Fruit fly (Drosophila melanogaster) whole organism, embryonic: ENCODE measurements around the gene Parg.

Experiments used
- Adf1 ChIP-seq: fragments of 200-800 bp; sonication (Bioruptor generic); IDR thresholded peaks from 2 replicates; pipeline ENCODE4 v1.3.6; 2022; ENCODE audit warnings: missing biosample characterization, missing genetic modification characterization
- CG10321 ChIP-seq: fragments of 200-800 bp; sonication (Bioruptor generic); IDR thresholded peaks from 2 replicates; pipeline ENCODE4 v1.3.6; 2022; ENCODE audit warnings: missing biosample characterization, missing genetic modification characterization
- CG11085 ChIP-seq: fragments of 200-800 bp; sonication (Bioruptor generic); IDR thresholded peaks from 2 replicates; pipeline ENCODE4 v1.3.6; 2022; ENCODE audit warnings: missing biosample characterization, missing genetic modification characterization
- CG11398 ChIP-seq: fragments of 200-800 bp; sonication (Bioruptor generic); optimal IDR thresholded peaks from 2 replicates; lab custom pipeline; 2016; ENCODE audit warnings: missing biosample characterization, missing genetic modification characterization
- CG12071 ChIP-seq: fragments of 200-800 bp; sonication (Bioruptor generic); optimal IDR thresholded peaks from 3 replicates; lab custom pipeline; 2018; ENCODE audit warnings: missing biosample characterization, mild to moderate bottlenecking, missing genetic modification characterization
- CG13624 ChIP-seq: fragments of 200-800 bp; sonication (Bioruptor generic); optimal IDR thresholded peaks from 2 replicates; lab custom pipeline; 2016; ENCODE audit warnings: missing biosample characterization, missing genetic modification characterization
- CG18262 ChIP-seq: fragments of 200-800 bp; optimal IDR thresholded peaks from 3 replicates; lab custom pipeline; 2019; ENCODE audit warnings: missing biosample characterization, mild to moderate bottlenecking, missing genetic modification characterization, moderate library complexity
- CG2678 ChIP-seq: fragments of 200-800 bp; sonication (Bioruptor generic); optimal IDR thresholded peaks from 3 replicates; lab custom pipeline; 2019; ENCODE audit warnings: missing biosample characterization, mild to moderate bottlenecking, missing genetic modification characterization, moderate library complexity
- CG2889 ChIP-seq: fragments of 200-800 bp; sonication (Bioruptor generic); IDR thresholded peaks from 3 replicates; pipeline ENCODE4 v1.3.6; 2022; ENCODE audit warnings: missing biosample characterization, missing genetic modification characterization
- CG31441 ChIP-seq: fragments of 200-800 bp; sonication (Bioruptor generic); IDR thresholded peaks from 2 replicates; pipeline ENCODE4 v1.3.6; 2022; ENCODE audit warnings: missing biosample characterization, missing genetic modification characterization
- CG3163 ChIP-seq: fragments of 200-800 bp; sonication (Bioruptor generic); optimal IDR thresholded peaks from 3 replicates; lab custom pipeline; 2016; ENCODE audit warnings: missing biosample characterization, missing genetic modification characterization
- CG4707 ChIP-seq: fragments of 200-800 bp; sonication (Bioruptor generic); optimal IDR thresholded peaks from 2 replicates; lab custom pipeline; 2018; ENCODE audit warnings: missing biosample characterization, mild to moderate bottlenecking, missing genetic modification characterization, moderate library complexity
- CG7745 ChIP-seq: fragments of 200-800 bp; sonication (Bioruptor generic); optimal IDR thresholded peaks from 2 replicates; lab custom pipeline; 2018; ENCODE audit warnings: missing biosample characterization, mild to moderate bottlenecking, missing genetic modification characterization, moderate library complexity
- CG7987 ChIP-seq: fragments of 200-800 bp; sonication (Bioruptor generic); optimal IDR thresholded peaks from 2 replicates; lab custom pipeline; 2018; ENCODE audit warnings: missing biosample characterization, mild to moderate bottlenecking, missing genetic modification characterization, moderate library complexity
- Dek ChIP-seq: fragments of 200-800 bp; sonication (Bioruptor generic); optimal IDR thresholded peaks from 3 replicates; lab custom pipeline; 2019; ENCODE audit warnings: missing biosample characterization, mild to moderate bottlenecking, missing genetic modification characterization, moderate library complexity
- ERR ChIP-seq: fragments of 200-800 bp; sonication (Bioruptor generic); optimal IDR thresholded peaks from 2 replicates; lab custom pipeline; 2016; ENCODE audit warnings: missing biosample characterization, missing genetic modification characterization
- Ets65A ChIP-seq: fragments of 200-800 bp; sonication (Bioruptor generic); peaks from one replicate; lab custom pipeline; 2016; ENCODE audit warnings: missing biosample characterization, missing genetic modification characterization
- H2.0 ChIP-seq: fragments of 200-800 bp; sonication (Bioruptor generic); IDR thresholded peaks from 2 replicates; pipeline ENCODE4 v1.3.6; 2022; ENCODE audit warnings: missing biosample characterization, missing genetic modification characterization
- Hand ChIP-seq: fragments of 200-800 bp; sonication (Bioruptor generic); optimal IDR thresholded peaks from 2 replicates; lab custom pipeline; 2017; ENCODE audit warnings: mild to moderate bottlenecking, missing biosample characterization, missing genetic modification reagents, missing genetic modification characterization
- Hr3 ChIP-seq: fragments of 200-800 bp; sonication (Bioruptor generic); optimal IDR thresholded peaks from 3 replicates; lab custom pipeline; 2016; ENCODE audit warnings: missing biosample characterization, missing genetic modification characterization
- Med ChIP-seq: fragments of 200-800 bp; sonication (Bioruptor generic); peaks from one replicate; lab custom pipeline; 2016; ENCODE audit warnings: missing biosample characterization, missing genetic modification characterization, mild to moderate bottlenecking, inconsistent platforms, moderate library complexity
- Mes4 ChIP-seq: fragments of 200-800 bp; sonication (Bioruptor generic); optimal IDR thresholded peaks from 2 replicates; lab custom pipeline; 2016; ENCODE audit warnings: missing biosample characterization, missing genetic modification characterization
- Opbp ChIP-seq: fragments of 200-800 bp; sonication (Bioruptor generic); IDR thresholded peaks from 3 replicates; pipeline ENCODE4 v1.3.6; 2022; ENCODE audit warnings: missing biosample characterization, missing genetic modification characterization; ENCODE audit not compliant: partially characterized antibody
- Trl ChIP-seq, 3 experiments: fragments of >200 bp in 2 of 3; fragments of 200-800 bp in 1 of 3; sonication (Bioruptor generic) in 1 of 3; optimal IDR thresholded peaks; 2 replicates in 1 of 3; 3 replicates in 2 of 3; lab custom pipeline; 2016 to 2017; ENCODE audit warnings: missing biosample characterization in 1 of 3, missing genetic modification characterization in 1 of 3
- abd-A ChIP-seq: fragments of 200-800 bp; sonication (Bioruptor generic); optimal IDR thresholded peaks from 3 replicates; lab custom pipeline; 2019; ENCODE audit warnings: missing biosample characterization, mild to moderate bottlenecking, missing genetic modification characterization, moderate library complexity
- ac ChIP-seq: fragments of 200-800 bp; sonication (Bioruptor generic); optimal IDR thresholded peaks from 3 replicates; lab custom pipeline; 2017; ENCODE audit warnings: missing biosample characterization, mild to moderate bottlenecking, missing genetic modification characterization
- bab2 ChIP-seq: fragments of 200-800 bp; sonication (Bioruptor generic); optimal IDR thresholded peaks from 2 replicates; lab custom pipeline; 2016; ENCODE audit warnings: missing biosample characterization, missing genetic modification characterization
- cg ChIP-seq: fragments of 200-800 bp; sonication (Bioruptor generic); optimal IDR thresholded peaks from 3 replicates; lab custom pipeline; 2019; ENCODE audit warnings: missing biosample characterization, mild to moderate bottlenecking, missing genetic modification characterization, moderate library complexity
- chm ChIP-seq: fragments of 200-800 bp; sonication (Bioruptor generic); IDR thresholded peaks from 2 replicates; pipeline ENCODE4 v1.3.6; 2022; ENCODE audit warnings: missing biosample characterization, missing genetic modification characterization
- chn ChIP-seq: fragments of 200-800 bp; sonication (Bioruptor generic); optimal IDR thresholded peaks from 2 replicates; lab custom pipeline; 2016; ENCODE audit warnings: missing biosample characterization, missing genetic modification characterization
- ci ChIP-seq: fragments of 200-800 bp; sonication (Bioruptor generic); IDR thresholded peaks from 3 replicates; pipeline ENCODE4 v1.3.6; 2022; ENCODE audit warnings: missing biosample characterization, missing genetic modification characterization
- danr ChIP-seq: fragments of 200-800 bp; sonication (Bioruptor generic); IDR thresholded peaks from 2 replicates; pipeline ENCODE4 v1.3.6; 2022; ENCODE audit warnings: missing biosample characterization, missing genetic modification characterization
- dati ChIP-seq: fragments of 200-800 bp; sonication (Bioruptor generic); IDR thresholded peaks from 2 replicates; pipeline ENCODE4 v1.3.6; 2022; ENCODE audit warnings: missing biosample characterization, missing genetic modification characterization
- fd96Cb ChIP-seq: fragments of 200-800 bp; sonication (Bioruptor generic); optimal IDR thresholded peaks from 2 replicates; lab custom pipeline; 2018; ENCODE audit warnings: missing biosample characterization, mild to moderate bottlenecking, missing genetic modification characterization, moderate library complexity
- gcm2 ChIP-seq: fragments of 200-800 bp; sonication (Bioruptor generic); optimal IDR thresholded peaks from 2 replicates; lab custom pipeline; 2016; ENCODE audit warnings: missing biosample characterization, missing genetic modification characterization
- her ChIP-seq: fragments of 200-800 bp; sonication (Bioruptor generic); optimal IDR thresholded peaks from 2 replicates; lab custom pipeline; 2016; ENCODE audit warnings: missing biosample characterization, missing genetic modification characterization
- inv ChIP-seq: fragments of 200-800 bp; sonication (Bioruptor generic); IDR thresholded peaks from 2 replicates; pipeline ENCODE4 v1.3.6; 2022; ENCODE audit warnings: missing biosample characterization, missing genetic modification characterization; ENCODE audit not compliant: partially characterized antibody
- kni ChIP-seq: fragments of 200-800 bp; sonication (Bioruptor generic); optimal IDR thresholded peaks from 3 replicates; lab custom pipeline; 2017; ENCODE audit warnings: mild to moderate bottlenecking, missing biosample characterization, missing genetic modification reagents, missing genetic modification characterization
- lov ChIP-seq, 2 experiments: fragments of 200-800 bp in 1 of 2; fragments of >200 bp in 1 of 2; sonication (Bioruptor generic) in 1 of 2; IDR thresholded peaks in 1 of 2; optimal IDR thresholded peaks in 1 of 2; 2 replicates in 1 of 2; 3 replicates in 1 of 2; pipeline versions ENCODE4 v1.3.6 to Lab custom; 2017 to 2022; ENCODE audit warnings: missing biosample characterization in 1 of 2, missing genetic modification characterization in 1 of 2
- mirr ChIP-seq: fragments of 200-800 bp; sonication (Bioruptor generic); optimal IDR thresholded peaks from 3 replicates; lab custom pipeline; 2018; ENCODE audit warnings: missing biosample characterization, mild to moderate bottlenecking, missing genetic modification characterization
- nerfin-2 ChIP-seq: fragments of 200-800 bp; sonication (Bioruptor generic); IDR thresholded peaks from 2 replicates; pipeline ENCODE4 v1.3.6; 2022; ENCODE audit warnings: missing biosample characterization, missing genetic modification characterization; ENCODE audit not compliant: partially characterized antibody
- otp ChIP-seq: fragments of 200-800 bp; sonication (Bioruptor generic); IDR thresholded peaks from 3 replicates; pipeline ENCODE4, ENCODE4 v1.3.6; 2022; ENCODE audit warnings: missing biosample characterization, missing genetic modification characterization
- pros ChIP-seq: fragments of 200-800 bp; sonication (Bioruptor generic); optimal IDR thresholded peaks from 3 replicates; lab custom pipeline; 2019; ENCODE audit warnings: missing biosample characterization, mild to moderate bottlenecking, missing genetic modification characterization, moderate library complexity
- sens ChIP-seq: fragments of 200-800 bp; sonication (Bioruptor generic); peaks from one replicate; lab custom pipeline; 2016; ENCODE audit warnings: missing biosample characterization, missing genetic modification characterization
- sna ChIP-seq: fragments of 200-800 bp; sonication (Bioruptor generic); IDR thresholded peaks from 2 replicates; pipeline ENCODE4 v1.3.6; 2022; ENCODE audit warnings: missing biosample characterization, missing genetic modification characterization; ENCODE audit not compliant: partially characterized antibody
- stwl ChIP-seq: fragments of 200-800 bp; sonication (Bioruptor generic); optimal IDR thresholded peaks from 3 replicates; lab custom pipeline; 2018; ENCODE audit warnings: missing biosample characterization, mild to moderate bottlenecking, missing genetic modification characterization, moderate library complexity
- yki ChIP-seq: fragments of >200 bp; optimal IDR thresholded peaks from 3 replicates; lab custom pipeline; 2018

Gene Parg

dm6 chrX:3677156-3677846 is 6.0 kb upstream of the Parg start (continued):
- TF ChIP-seq inv (GFP tag; lab: Robert Waterston, UW) (no peak), ERR (peak; percentile 44), yki (lab: Kevin White, UChicago) (peak; percentile 63), chn (GFP tag; lab: Kevin White, UChicago) (peak; percentile 42), CG2889 (GFP tag; lab: Robert Waterston, UW) (no peak), ci (GFP tag; lab: Robert Waterston, UW) (peak; percentile 59; the same call in 2 of the 3 replicates), nerfin-2 (GFP tag; lab: Robert Waterston, UW) (no peak), CG7987 (GFP tag; lab: Kevin White, UChicago) (peak; percentile 93), Dek (tag; lab: Kevin White, UChicago) (no peak), CG3163 (GFP tag; lab: Kevin White, UChicago) (peak; percentile 98), CG11398 (GFP tag; lab: Kevin White, UChicago) (peak; percentile 8), pros (GFP tag; lab: Kevin White, UChicago) (peak; percentile 63), CG13624 (GFP tag; lab: Kevin White, UChicago) (no peak), ac (GFP tag; lab: Kevin White, UChicago) (no peak), CG4707 (GFP tag; lab: Kevin White, UChicago) (no peak), abd-A (tag; lab: Kevin White, UChicago) (peak; percentile 80), stwl (tag; lab: Kevin White, UChicago) (no peak), CG31441 (GFP tag; lab: Robert Waterston, UW) (no peak), H2.0 (GFP tag; lab: Robert Waterston, UW) (no peak), mirr (GFP tag; lab: Kevin White, UChicago) (peak; percentile 72), her (GFP tag; lab: Kevin White, UChicago) (peak; percentile 2), dati (GFP tag; lab: Robert Waterston, UW) (no peak), Adf1 (GFP tag; lab: Robert Waterston, UW) (peak; percentile 61; the same call in 1 of the 2 replicates), fd96Cb (tag; lab: Kevin White, UChicago) (no peak), CG11085 (GFP tag; lab: Robert Waterston, UW) (no peak), Ets65A (GFP tag; lab: Kevin White, UChicago) (no peak), Opbp (GFP tag; lab: Robert Waterston, UW) (no peak), CG18262 (tag; lab: Kevin White, UChicago) (no peak), Hr3 (GFP tag; lab: Kevin White, UChicago) (no peak), Hand (GFP tag; lab: Kevin White, UChicago) (no peak), kni (GFP tag; lab: Kevin White, UChicago) (peak; percentile 83), CG10321 (GFP tag; lab: Robert Waterston, UW) (peak; percentile 93), CG7745 (no peak), Med (GFP tag; lab: Kevin White, UChicago) (peak; percentile 87), bab2 (GFP tag; lab: Kevin White, UChicago) (no peak), sens (peak; percentile 84), sna (GFP tag; lab: Robert Waterston, UW) (no peak), danr (no peak), otp (GFP tag; lab: Robert Waterston, UW) (no peak), CG2678 (tag; lab: Kevin White, UChicago) (no peak), cg (GFP tag; lab: Kevin White, UChicago) (peak; percentile 70), gcm2 (no peak), Trl (optimal IDR thresholded peaks at IDR 0.05; lab: Kevin White, UChicago) (peak; percentile 93 to 94), Trl (GFP tag; optimal IDR thresholded peaks at IDR 0.05; lab: Kevin White, UChicago) (peak; percentile 13), chm (GFP tag; lab: Robert Waterston, UW) (no peak), CG12071 (GFP tag; lab: Kevin White, UChicago) (peak; percentile 63), lov (optimal IDR thresholded peaks at IDR 0.05; lab: Kevin White, UChicago) (no peak), lov (GFP tag; IDR thresholded peaks at IDR 0.05; lab: Robert Waterston, UW) (no peak), Mes4 (GFP tag; lab: Kevin White, UChicago) (no peak)
- TF ChIP-seq, all 482 proteins: peak for 34
